Fruit fly (Drosophila melanogaster): ENCODE data around the gene CG13088.
A peak's percentile ranks its signal among the peaks of the same experiment; 100 is the strongest.

CG13088 gene

DNA sequence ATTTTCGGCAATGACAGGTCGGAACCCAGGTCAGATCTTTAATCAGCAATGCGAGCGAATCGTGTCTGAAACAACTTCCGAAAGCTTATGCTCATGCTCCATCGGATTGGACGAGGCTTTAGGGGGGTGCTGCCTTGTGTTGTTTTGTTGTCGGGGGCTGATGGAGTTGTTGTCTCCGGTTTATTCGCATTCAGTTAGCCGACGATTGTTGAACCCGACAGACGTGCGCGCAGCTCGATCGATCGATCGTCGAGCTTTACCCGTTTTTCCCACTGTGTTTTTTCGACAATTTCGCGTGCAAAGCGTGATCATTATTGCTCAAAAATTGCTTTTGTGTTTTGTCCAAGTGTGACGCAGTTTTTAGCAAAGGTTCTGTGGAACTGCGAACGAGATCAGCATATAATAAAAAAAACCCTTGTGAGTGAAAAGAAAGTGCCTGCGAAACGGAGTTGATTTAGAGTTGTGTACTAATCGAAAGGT, 40.2 kb downstream of the CG13088 start, which contains the start of gene CG17834:
TSS of gene CG17834 (plus strand) at position 191 of the 480 bp plus-strand sequence.
- TF ChIP-seq tj (GFP tag; optimal IDR thresholded peaks at IDR 0.05) (peak; percentile 68), Crg-1 (GFP tag; optimal IDR thresholded peaks at IDR 0.05) (peak; percentile 35), CG14711 (tag; optimal IDR thresholded peaks at IDR 0.05) (no peak), Mnt (GFP tag; optimal IDR thresholded peaks at IDR 0.05) (peak; percentile 9)

DNA sequence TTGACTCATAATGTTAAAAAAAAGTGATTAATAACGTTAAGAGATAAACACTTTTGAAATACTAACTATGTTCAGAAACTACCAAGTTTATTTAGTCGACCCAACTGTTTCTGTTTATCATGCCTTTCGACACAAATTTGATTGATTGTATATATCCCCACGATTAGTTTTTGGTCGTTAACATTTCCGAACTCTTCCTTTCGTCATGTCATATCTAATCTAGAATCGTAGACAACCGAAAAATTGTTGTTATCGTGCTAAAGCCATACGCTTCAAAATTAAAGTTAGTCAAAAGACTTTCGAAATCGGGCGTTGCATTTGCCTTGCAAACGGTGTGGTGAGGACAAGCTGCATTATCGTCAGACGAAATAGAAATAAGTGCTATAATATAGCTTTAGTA, 41.4 kb downstream of the CG13088 start:
- no peak for TF ChIP-seq kay (GFP tag; ENCODE audit: borderline replicate concordance)
- no peak for TF ChIP-seq Crg-1 (GFP tag; optimal IDR thresholded peaks at IDR 0.05)
- TF ChIP-seq tj (GFP tag; optimal IDR thresholded peaks at IDR 0.05) = no peak
- no peak for TF ChIP-seq toe (GFP tag; optimal IDR thresholded peaks at IDR 0.05)
- TF ChIP-seq CG5204 (GFP tag; optimal IDR thresholded peaks at IDR 0.05) = no peak
- no peak for TF ChIP-seq cnc (optimal IDR thresholded peaks at IDR 0.05)
- no peak for TF ChIP-seq Mnt (GFP tag; optimal IDR thresholded peaks at IDR 0.05)
- TF ChIP-seq ovo (GFP tag; optimal IDR thresholded peaks at IDR 0.05) = no peak
- no peak for TF ChIP-seq cic (GFP tag; optimal IDR thresholded peaks at IDR 0.05)
- no peak for TF ChIP-seq CG7101 (tag; optimal IDR thresholded peaks at IDR 0.05)
- TF ChIP-seq CG11617 (GFP tag; optimal IDR thresholded peaks at IDR 0.05) = no peak
- TF ChIP-seq CG7045 (GFP tag; optimal IDR thresholded peaks at IDR 0.05) = no peak
- no peak for TF ChIP-seq pad (GFP tag; optimal IDR thresholded peaks at IDR 0.05)
- TF ChIP-seq CG33017 (tag; optimal IDR thresholded peaks at IDR 0.05) = no peak
- no peak for TF ChIP-seq bab1 (GFP tag; optimal IDR thresholded peaks at IDR 0.05)
- no peak for TF ChIP-seq CG12768 (GFP tag; optimal IDR thresholded peaks at IDR 0.05)
- TF ChIP-seq Clk (GFP tag; optimal IDR thresholded peaks at IDR 0.05) = no peak
- TF ChIP-seq Hr96 (GFP tag; optimal IDR thresholded peaks at IDR 0.05) = no peak
- TF ChIP-seq CG14711 (tag; optimal IDR thresholded peaks at IDR 0.05) = no peak

DNA sequence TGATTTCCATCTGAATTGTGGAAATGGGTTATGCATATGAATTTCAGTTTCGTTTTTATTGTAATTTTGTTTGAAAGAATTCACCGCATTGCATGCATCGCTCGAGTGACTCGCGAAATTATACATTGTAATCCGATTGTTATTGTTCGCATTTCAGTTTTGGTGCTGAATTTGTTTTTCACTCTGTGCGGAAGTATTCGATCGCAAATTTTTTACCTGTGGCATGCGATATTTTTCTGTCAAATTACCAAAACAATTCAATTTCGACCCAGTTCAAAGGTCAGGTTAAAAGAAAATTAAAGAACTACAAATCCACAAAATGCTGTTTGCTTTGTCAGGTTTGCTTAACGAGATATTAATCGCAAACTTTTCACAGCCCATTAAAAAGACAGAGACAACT, 44.0 kb downstream of the CG13088 start:
- TF ChIP-seq CG1620 (GFP tag; optimal IDR thresholded peaks at IDR 0.05) (no peak), tj (GFP tag; optimal IDR thresholded peaks at IDR 0.05) (peak; percentile 92), cnc (optimal IDR thresholded peaks at IDR 0.05) (no peak), toe (GFP tag; optimal IDR thresholded peaks at IDR 0.05) (no peak), CG11617 (GFP tag; optimal IDR thresholded peaks at IDR 0.05) (no peak), CG14711 (tag; optimal IDR thresholded peaks at IDR 0.05) (no peak), kay (GFP tag; ENCODE audit: borderline replicate concordance) (no peak)

DNA sequence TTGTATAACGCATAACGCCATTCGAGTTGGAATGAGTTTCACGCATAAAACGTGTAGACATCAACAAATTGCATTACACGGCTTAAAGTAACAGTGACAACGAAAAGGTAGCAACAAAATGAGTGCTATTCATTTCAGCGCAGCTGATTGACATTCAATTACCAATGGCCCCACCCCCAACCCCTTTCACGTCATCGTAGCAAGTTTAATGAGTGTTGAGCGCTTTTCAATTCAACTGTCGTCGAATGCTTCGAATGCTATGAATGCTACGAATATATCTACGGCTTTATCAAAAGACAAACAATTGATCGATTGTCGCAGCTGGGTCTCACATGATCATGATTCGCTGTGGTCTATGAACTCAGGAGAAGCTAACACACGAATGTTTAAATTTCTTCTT, 44.9 kb downstream of the CG13088 start:
- TF ChIP-seq pad (GFP tag; optimal IDR thresholded peaks at IDR 0.05) = no peak

DNA sequence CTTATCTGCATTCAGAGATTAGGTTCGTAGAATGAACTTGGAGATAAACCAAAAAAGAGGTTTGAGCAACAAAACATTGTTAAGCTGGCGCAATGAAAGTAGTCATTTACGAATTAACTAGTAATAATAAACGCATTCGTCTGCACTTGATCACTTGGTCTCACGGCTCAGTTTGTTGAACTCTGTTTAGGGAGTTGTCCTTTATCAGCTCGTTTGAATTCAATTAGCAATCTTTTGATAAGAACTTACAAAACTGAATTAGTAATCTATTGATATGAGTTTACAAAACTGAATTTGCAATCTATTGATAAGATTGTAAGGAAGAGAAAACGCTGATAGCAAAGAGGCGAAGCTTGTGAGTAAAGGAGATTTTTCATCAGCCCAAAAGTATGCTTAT, 45.3 kb downstream of the CG13088 start:
- peak; percentile 70 for TF ChIP-seq kay (GFP tag; ENCODE audit: borderline replicate concordance)
- TF ChIP-seq CG14711 (tag; optimal IDR thresholded peaks at IDR 0.05) = no peak

DNA sequence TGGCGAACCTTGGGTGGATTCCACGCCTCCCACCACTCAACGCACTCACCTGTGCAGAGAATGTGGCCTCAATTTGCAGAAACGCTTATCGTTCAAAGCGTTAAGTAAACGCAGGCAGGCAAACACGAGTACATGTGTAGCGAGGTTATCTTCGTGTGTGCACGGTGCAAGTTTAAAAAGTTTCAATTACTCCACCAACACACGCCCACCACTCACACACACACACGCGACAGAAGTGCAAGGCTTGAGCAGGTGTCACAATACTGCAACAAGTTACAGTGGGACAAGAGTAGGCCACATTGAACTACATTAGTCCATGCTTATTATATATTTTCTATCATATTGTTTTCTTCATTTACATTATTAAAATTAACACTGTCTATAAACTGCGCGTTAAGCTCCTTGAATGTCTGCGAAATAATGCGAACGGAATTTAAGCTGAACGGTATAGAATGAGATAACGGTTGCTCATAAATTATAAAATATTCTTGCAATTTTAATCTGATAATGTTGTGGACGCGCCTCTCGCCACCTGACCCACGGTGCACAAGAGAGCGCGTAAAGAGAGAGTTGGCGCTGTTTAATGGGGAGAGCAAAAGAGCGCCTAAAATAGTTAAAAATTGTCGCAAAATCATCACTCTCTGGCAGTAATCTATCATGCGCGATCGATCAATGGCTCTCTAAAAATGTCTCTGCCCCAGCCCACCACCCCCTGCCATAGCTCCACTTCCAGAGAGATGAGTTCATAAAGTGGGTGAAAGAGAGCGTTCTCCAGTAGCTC, 45.9 kb downstream of the CG13088 start:
- TF ChIP-seq CG7045 (GFP tag; optimal IDR thresholded peaks at IDR 0.05) = peak; percentile 88
- peak; percentile 86 for TF ChIP-seq CG14711 (tag; optimal IDR thresholded peaks at IDR 0.05)
- peak; percentile 92 for TF ChIP-seq Mnt (GFP tag; optimal IDR thresholded peaks at IDR 0.05)
- peak; percentile 84 for TF ChIP-seq tj (GFP tag; optimal IDR thresholded peaks at IDR 0.05)
- TF ChIP-seq bab1 (GFP tag; optimal IDR thresholded peaks at IDR 0.05) = peak; percentile 95
- TF ChIP-seq CG12768 (GFP tag; optimal IDR thresholded peaks at IDR 0.05) = peak; percentile 97
- peak; percentile 96 for TF ChIP-seq CG7101 (tag; optimal IDR thresholded peaks at IDR 0.05)
- TF ChIP-seq cic (GFP tag; optimal IDR thresholded peaks at IDR 0.05) = peak; percentile 87
- peak; percentile 96 for TF ChIP-seq CG5204 (GFP tag; optimal IDR thresholded peaks at IDR 0.05)
- TF ChIP-seq Hr96 (GFP tag; optimal IDR thresholded peaks at IDR 0.05) = peak; percentile 87
- TF ChIP-seq pad (GFP tag; optimal IDR thresholded peaks at IDR 0.05) = peak; percentile 80
- peak in 1 of 2 experiments; percentile 17 for TF ChIP-seq cnc (optimal IDR thresholded peaks at IDR 0.05)
- peak; percentile 88 for TF ChIP-seq Clk (GFP tag; optimal IDR thresholded peaks at IDR 0.05)
- peak; percentile 93 for TF ChIP-seq Crg-1 (GFP tag; optimal IDR thresholded peaks at IDR 0.05)
- peak; percentile 89 for TF ChIP-seq CG1620 (GFP tag; optimal IDR thresholded peaks at IDR 0.05)
- TF ChIP-seq CG33017 (tag; optimal IDR thresholded peaks at IDR 0.05) = peak; percentile 96
- peak; percentile 89 for TF ChIP-seq toe (GFP tag; optimal IDR thresholded peaks at IDR 0.05)
- TF ChIP-seq kay (GFP tag; ENCODE audit: borderline replicate concordance) = peak; percentile 82
- peak; percentile 94 for TF ChIP-seq CG11617 (GFP tag; optimal IDR thresholded peaks at IDR 0.05)
- peak; percentile 84 for TF ChIP-seq ovo (GFP tag; optimal IDR thresholded peaks at IDR 0.05)

Data from whole organism, adult.